Fruit fly (Drosophila melanogaster) whole organism, prepupa: ENCODE results near the gene Spag1.
A peak's percentile ranks its signal among the peaks of the same experiment; 100 is the strongest.

Experiments
- Blimp-1 ChIP-seq: fragments of 200-800 bp; sonication (Bioruptor generic); optimal IDR thresholded peaks from 3 replicates; lab custom pipeline; 2017; ENCODE audit warnings: missing biosample characterization, missing genetic modification characterization, mild to moderate bottlenecking, moderate library complexity, missing genetic modification reagents
- CG11294 ChIP-seq: fragments of 200-800 bp; sonication (Bioruptor generic); IDR thresholded peaks from 2 replicates; pipeline ENCODE4 v1.3.6; 2022; ENCODE audit warnings: missing biosample characterization, missing genetic modification characterization
- CG11762 ChIP-seq: fragments of 200-800 bp; sonication (Bioruptor generic); optimal IDR thresholded peaks from 3 replicates; lab custom pipeline; 2016; ENCODE audit warnings: missing biosample characterization, missing genetic modification characterization; ENCODE audit not compliant: insufficient read depth
- CG11902 ChIP-seq: fragments of 200-800 bp; sonication (Bioruptor generic); optimal IDR thresholded peaks from 3 replicates; lab custom pipeline; 2016; ENCODE audit warnings: missing biosample characterization, missing genetic modification characterization
- CG15336 ChIP-seq: fragments of 200-800 bp; sonication (Bioruptor generic); IDR thresholded peaks from 2 replicates; pipeline ENCODE4 v1.3.6; 2022; ENCODE audit warnings: missing biosample characterization, missing genetic modification characterization
- CG1621 ChIP-seq: fragments of 200-800 bp; sonication (Bioruptor generic); optimal IDR thresholded peaks from 3 replicates; lab custom pipeline; 2018; ENCODE audit warnings: missing biosample characterization, mild to moderate bottlenecking, missing genetic modification characterization
- CG3032 ChIP-seq: fragments of 200-800 bp; optimal IDR thresholded peaks from 2 replicates; lab custom pipeline; 2019; ENCODE audit warnings: missing biosample characterization, mild to moderate bottlenecking, missing genetic modification characterization, moderate library complexity
- CG34406 ChIP-seq: fragments of 200-800 bp; sonication (Bioruptor generic); optimal IDR thresholded peaks from 3 replicates; lab custom pipeline; 2016; ENCODE audit warnings: missing biosample characterization, missing genetic modification characterization
- CG3919 ChIP-seq: fragments of 200-800 bp; sonication (Bioruptor generic); optimal IDR thresholded peaks from 3 replicates; lab custom pipeline; 2016; ENCODE audit warnings: missing biosample characterization, missing genetic modification characterization
- CG6163 ChIP-seq: fragments of 200-800 bp; sonication (Bioruptor generic); IDR thresholded peaks from 3 replicates; pipeline ENCODE4 v1.3.6; 2022; ENCODE audit warnings: missing biosample characterization, missing genetic modification characterization
- CG6276 ChIP-seq: fragments of 200-800 bp; sonication (Bioruptor generic); optimal IDR thresholded peaks from 2 replicates; lab custom pipeline; 2017; ENCODE audit warnings: missing biosample characterization, mild to moderate bottlenecking, missing genetic modification characterization
- CG6808 ChIP-seq: fragments of 200-800 bp; sonication (Bioruptor generic); optimal IDR thresholded peaks from 3 replicates; lab custom pipeline; 2017; ENCODE audit warnings: missing biosample characterization, missing genetic modification characterization, mild to moderate bottlenecking, moderate library complexity, missing genetic modification reagents
- CG6854 ChIP-seq: fragments of 200-800 bp; sonication (Bioruptor generic); optimal IDR thresholded peaks from 2 replicates; lab custom pipeline; 2017; ENCODE audit warnings: missing biosample characterization, mild to moderate bottlenecking, missing genetic modification characterization
- CG7368 ChIP-seq: fragments of 200-800 bp; sonication (Bioruptor generic); optimal IDR thresholded peaks from 3 replicates; lab custom pipeline; 2016; ENCODE audit warnings: missing biosample characterization, missing genetic modification characterization
- CG8119 ChIP-seq: fragments of 200-800 bp; sonication (Bioruptor generic); IDR thresholded peaks from 3 replicates; pipeline ENCODE4 v1.3.6; 2022; ENCODE audit warnings: missing biosample characterization, missing genetic modification characterization
- CG8319 ChIP-seq: fragments of 200-800 bp; sonication (Bioruptor generic); optimal IDR thresholded peaks from 3 replicates; lab custom pipeline; 2016; ENCODE audit warnings: missing biosample characterization, missing genetic modification characterization
- CG9139 ChIP-seq: fragments of 200-800 bp; sonication (Bioruptor generic); optimal IDR thresholded peaks from 3 replicates; lab custom pipeline; 2017; ENCODE audit warnings: missing biosample characterization, mild to moderate bottlenecking, missing genetic modification characterization
- Eip78C ChIP-seq: fragments of 200-800 bp; sonication (Bioruptor generic); peaks from one replicate; lab custom pipeline; 2016; ENCODE audit warnings: missing biosample characterization, missing genetic modification characterization
- Eip93F ChIP-seq: fragments of 200-800 bp; sonication (Bioruptor generic); optimal IDR thresholded peaks from 2 replicates; lab custom pipeline; 2016; ENCODE audit warnings: missing biosample characterization, mild to moderate bottlenecking, missing genetic modification characterization
- Ets21C ChIP-seq: fragments of 200-800 bp; sonication (Bioruptor generic); optimal IDR thresholded peaks from 3 replicates; lab custom pipeline; 2016; ENCODE audit warnings: missing biosample characterization, missing genetic modification characterization
- Gug ChIP-seq: fragments of 200-800 bp; sonication (Bioruptor generic); IDR thresholded peaks from 2 replicates; pipeline ENCODE4 v1.3.6; 2022; ENCODE audit warnings: missing biosample characterization, missing genetic modification characterization
- Lpt ChIP-seq: fragments of 200-800 bp; sonication (Bioruptor generic); optimal IDR thresholded peaks from 3 replicates; lab custom pipeline; 2016; ENCODE audit warnings: missing biosample characterization, missing genetic modification characterization
- Met ChIP-seq: fragments of 200-800 bp; sonication (Bioruptor generic); optimal IDR thresholded peaks from 3 replicates; lab custom pipeline; 2016; ENCODE audit warnings: missing biosample characterization, missing genetic modification characterization
- OdsH ChIP-seq: fragments of 200-800 bp; sonication (Bioruptor generic); optimal IDR thresholded peaks from 3 replicates; lab custom pipeline; 2016; ENCODE audit warnings: missing biosample characterization, missing genetic modification characterization
- Sox102F ChIP-seq: fragments of 200-800 bp; sonication (Bioruptor generic); optimal IDR thresholded peaks from 2 replicates; lab custom pipeline; 2016; ENCODE audit warnings: missing biosample characterization, mild to moderate bottlenecking, missing genetic modification characterization
- Sox14 ChIP-seq: fragments of 200-800 bp; sonication (Bioruptor generic); optimal IDR thresholded peaks from 3 replicates; lab custom pipeline; 2016; ENCODE audit warnings: missing biosample characterization, missing genetic modification characterization
- Sox15 ChIP-seq: fragments of 200-800 bp; sonication (Bioruptor generic); optimal IDR thresholded peaks from 3 replicates; lab custom pipeline; 2016; ENCODE audit warnings: missing biosample characterization, missing genetic modification characterization
- achi ChIP-seq: fragments of 200-800 bp; sonication (Bioruptor generic); optimal IDR thresholded peaks from 3 replicates; lab custom pipeline; 2016; ENCODE audit warnings: missing biosample characterization, missing genetic modification characterization
- cyc ChIP-seq: fragments of 200-800 bp; sonication (Bioruptor generic); optimal IDR thresholded peaks from 3 replicates; lab custom pipeline; 2016; ENCODE audit warnings: missing biosample characterization, missing genetic modification characterization
- dac ChIP-seq: fragments of 200-800 bp; sonication (Bioruptor generic); optimal IDR thresholded peaks from 2 replicates; lab custom pipeline; 2017; ENCODE audit warnings: missing biosample characterization, mild to moderate bottlenecking, missing genetic modification characterization
- dsx ChIP-seq: fragments of 200-800 bp; optimal IDR thresholded peaks from 3 replicates; lab custom pipeline; 2019; ENCODE audit warnings: missing biosample characterization, mild to moderate bottlenecking, missing genetic modification characterization, moderate library complexity; ENCODE audit not compliant: poor library complexity, severe bottlenecking
- eg ChIP-seq: fragments of 200-800 bp; sonication (Bioruptor generic); IDR thresholded peaks from 3 replicates; pipeline ENCODE4 v1.3.6; 2022; ENCODE audit warnings: missing biosample characterization, missing genetic modification characterization
- esn ChIP-seq: fragments of 200-800 bp; sonication (Bioruptor generic); optimal IDR thresholded peaks from 2 replicates; lab custom pipeline; 2016; ENCODE audit warnings: missing biosample characterization, mild to moderate bottlenecking, missing genetic modification characterization, moderate library complexity
- fd85E ChIP-seq: fragments of 200-800 bp; sonication (Bioruptor generic); optimal IDR thresholded peaks from 3 replicates; lab custom pipeline; 2016; ENCODE audit warnings: missing biosample characterization, missing genetic modification characterization
- fkh ChIP-seq: fragments of 200-800 bp; sonication (Bioruptor generic); optimal IDR thresholded peaks from 3 replicates; lab custom pipeline; 2017; ENCODE audit warnings: missing biosample characterization, mild to moderate bottlenecking, missing genetic modification characterization, moderate library complexity
- net ChIP-seq: fragments of 200-800 bp; sonication (Bioruptor generic); optimal IDR thresholded peaks from 3 replicates; lab custom pipeline; 2016; ENCODE audit warnings: missing biosample characterization, missing genetic modification characterization
- pdm3 ChIP-seq: fragments of 200-800 bp; sonication (Bioruptor generic); optimal IDR thresholded peaks from 3 replicates; lab custom pipeline; 2016; ENCODE audit warnings: missing biosample characterization, missing genetic modification characterization
- ss ChIP-seq, 2 experiments: fragments of 200-800 bp; sonication (Bioruptor generic); optimal IDR thresholded peaks; 2 replicates in 1 of 2; 3 replicates in 1 of 2; lab custom pipeline; 2017 to 2018; ENCODE audit warnings: mild to moderate bottlenecking in 2 of 2, missing biosample characterization in 2 of 2, missing genetic modification characterization in 2 of 2, moderate library complexity in 1 of 2
- svp ChIP-seq: fragments of 200-800 bp; sonication (Bioruptor generic); peaks from one replicate; lab custom pipeline; 2016; ENCODE audit warnings: missing biosample characterization, missing genetic modification characterization

Gene Spag1

dm6 chr3R:26980282-26980691, 32.7 kb downstream of the Spag1 start:
- peak; percentile 62; the same call in 2 of the 3 replicates for TF ChIP-seq eg (GFP tag; lab: Robert Waterston, UW)
- TF ChIP-seq esn (GFP tag; lab: Kevin White, UChicago) = peak; percentile 13
- TF ChIP-seq ss (GFP tag; optimal IDR thresholded peaks at IDR 0.05; lab: Kevin White, UChicago) = peak in 1 of 2 experiments; percentile 72
- no peak for TF ChIP-seq CG6808 (GFP tag; lab: Kevin White, UChicago)
- no peak for TF ChIP-seq CG9139 (GFP tag; lab: Kevin White, UChicago)
- TF ChIP-seq CG8119 (GFP tag; lab: Robert Waterston, UW) = no peak
- no peak for TF ChIP-seq Eip78C (GFP tag; lab: Kevin White, UChicago)
- TF ChIP-seq dsx = no peak
- no peak for TF ChIP-seq pdm3
- no peak for TF ChIP-seq CG11294 (GFP tag; lab: Robert Waterston, UW)
- TF ChIP-seq CG6854 (GFP tag; lab: Kevin White, UChicago) = peak; percentile 58
- TF ChIP-seq dac (GFP tag; lab: Kevin White, UChicago) = no peak
- peak; percentile 27; the same call in 1 of the 2 replicates for TF ChIP-seq CG15336 (GFP tag; lab: Robert Waterston, UW)

dm6 chr3R:26982106-26982505, 34.5 kb downstream of the Spag1 start:
- TF ChIP-seq Lpt (no peak), svp (GFP tag; lab: Kevin White, UChicago) (peak; percentile 44)
- TF ChIP-seq, all 60 proteins: peak for 1

- TF ChIP-seq CG6276 (GFP tag; lab: Kevin White, UChicago) (no peak), CG11762 (no peak), svp (GFP tag; lab: Kevin White, UChicago) (peak; percentile 62)
Measured at dm6 chr3R:26984437-26984836, 36.8 kb downstream of the Spag1 start.

dm6 chr3R:26987455-26987854, 39.8 kb downstream of the Spag1 start:
- TF ChIP-seq OdsH (GFP tag; lab: Kevin White, UChicago) (no peak), cyc (GFP tag; lab: Kevin White, UChicago) (no peak), pdm3 (no peak), Sox15 (GFP tag; lab: Kevin White, UChicago) (no peak), Ets21C (GFP tag; lab: Kevin White, UChicago) (no peak), dac (GFP tag; lab: Kevin White, UChicago) (no peak), CG34406 (GFP tag; lab: Kevin White, UChicago) (no peak), CG6163 (GFP tag; lab: Robert Waterston, UW) (0 out of 3 replicates have a peak, but pooled peaks have one; percentile 9), Lpt (no peak), esn (GFP tag; lab: Kevin White, UChicago) (no peak), Gug (GFP tag; lab: Robert Waterston, UW) (no peak), ss (GFP tag; optimal IDR thresholded peaks at IDR 0.05; lab: Kevin White, UChicago) (peak in 1 of 2 experiments; percentile 37), Sox102F (GFP tag; lab: Kevin White, UChicago) (no peak), fd85E (GFP tag; lab: Kevin White, UChicago) (no peak), Sox14 (GFP tag; lab: Kevin White, UChicago) (no peak), eg (GFP tag; lab: Robert Waterston, UW) (no peak), fkh (GFP tag; lab: Kevin White, UChicago) (peak; percentile 23), CG8119 (GFP tag; lab: Robert Waterston, UW) (no peak)

- peak; percentile 86 for TF ChIP-seq CG6808 (GFP tag; lab: Kevin White, UChicago)
- peak; percentile 72 for TF ChIP-seq CG6854 (GFP tag; lab: Kevin White, UChicago)
- peak; percentile 86 for TF ChIP-seq OdsH (GFP tag; lab: Kevin White, UChicago)
- peak; percentile 98 for TF ChIP-seq Eip78C (GFP tag; lab: Kevin White, UChicago)
- TF ChIP-seq dsx = peak; percentile 93
- TF ChIP-seq CG11294 (GFP tag; lab: Robert Waterston, UW) = peak; percentile 75
- TF ChIP-seq CG8319 (GFP tag; lab: Kevin White, UChicago) = peak; percentile 77
- TF ChIP-seq esn (GFP tag; lab: Kevin White, UChicago) = peak; percentile 94
- peak; percentile 88 for TF ChIP-seq Met (GFP tag; lab: Kevin White, UChicago)
- TF ChIP-seq CG7368 (GFP tag; lab: Kevin White, UChicago) = peak; percentile 85
- peak; percentile 83 for TF ChIP-seq CG11762
- peak; percentile 83 for TF ChIP-seq CG34406 (GFP tag; lab: Kevin White, UChicago)
- TF ChIP-seq dac (GFP tag; lab: Kevin White, UChicago) = peak; percentile 67
- peak; percentile 83 for TF ChIP-seq CG3032 (tag; lab: Kevin White, UChicago)
- peak; percentile 76 for TF ChIP-seq Ets21C (GFP tag; lab: Kevin White, UChicago)
- TF ChIP-seq achi (GFP tag; lab: Kevin White, UChicago) = peak; percentile 90
- TF ChIP-seq Sox102F (GFP tag; lab: Kevin White, UChicago) = peak; percentile 88
- TF ChIP-seq net (GFP tag; lab: Kevin White, UChicago) = peak; percentile 76
- peak; percentile 94 for TF ChIP-seq CG3919 (GFP tag; lab: Kevin White, UChicago)
- peak; percentile 76 for TF ChIP-seq Blimp-1
- peak; percentile 80 for TF ChIP-seq CG11902 (GFP tag; lab: Kevin White, UChicago)
- peak; percentile 81 to 87 for TF ChIP-seq ss (GFP tag; optimal IDR thresholded peaks at IDR 0.05; lab: Kevin White, UChicago)
- peak; percentile 82 for TF ChIP-seq CG1621 (tag; lab: Kevin White, UChicago)
- no peak for TF ChIP-seq fkh (GFP tag; lab: Kevin White, UChicago)
- TF ChIP-seq fd85E (GFP tag; lab: Kevin White, UChicago) = peak; percentile 74
- peak; percentile 97 for TF ChIP-seq Gug (GFP tag; lab: Robert Waterston, UW)
- TF ChIP-seq Eip93F (GFP tag; lab: Kevin White, UChicago) = peak; percentile 91
Measured at dm6 chr3R:26988412-26988981, 40.9 kb downstream of the Spag1 start, which contains the start of gene CG31075. Gene CG31075, minus strand, starts transcription at chr3R:26988517.
